Fruit fly (Drosophila melanogaster) whole organism, prepupa: ENCODE measurements around the gene sno.
A peak's percentile ranks its signal among the peaks of the same experiment; 100 is the strongest.

ENCODE experiments used
- CG10631 ChIP-seq: fragments of 200-800 bp; sonication (Bioruptor generic); optimal IDR thresholded peaks from 2 replicates; lab custom pipeline; 2016; ENCODE audit warnings: missing biosample characterization, missing genetic modification characterization
- CG10669 ChIP-seq: fragments of 200-800 bp; sonication (Bioruptor generic); optimal IDR thresholded peaks from 3 replicates; lab custom pipeline; 2018; ENCODE audit warnings: missing biosample characterization, mild to moderate bottlenecking, missing genetic modification characterization, moderate library complexity
- CG11294 ChIP-seq: fragments of 200-800 bp; sonication (Bioruptor generic); IDR thresholded peaks from 2 replicates; pipeline ENCODE4 v1.3.6; 2022; ENCODE audit warnings: missing biosample characterization, missing genetic modification characterization
- CG11762 ChIP-seq: fragments of 200-800 bp; sonication (Bioruptor generic); optimal IDR thresholded peaks from 3 replicates; lab custom pipeline; 2016; ENCODE audit warnings: missing biosample characterization, missing genetic modification characterization; ENCODE audit not compliant: insufficient read depth
- CG11902 ChIP-seq: fragments of 200-800 bp; sonication (Bioruptor generic); optimal IDR thresholded peaks from 3 replicates; lab custom pipeline; 2016; ENCODE audit warnings: missing biosample characterization, missing genetic modification characterization
- CG15336 ChIP-seq: fragments of 200-800 bp; sonication (Bioruptor generic); IDR thresholded peaks from 2 replicates; pipeline ENCODE4 v1.3.6; 2022; ENCODE audit warnings: missing biosample characterization, missing genetic modification characterization
- CG1621 ChIP-seq: fragments of 200-800 bp; sonication (Bioruptor generic); optimal IDR thresholded peaks from 3 replicates; lab custom pipeline; 2018; ENCODE audit warnings: missing biosample characterization, mild to moderate bottlenecking, missing genetic modification characterization
- CG3032 ChIP-seq: fragments of 200-800 bp; optimal IDR thresholded peaks from 2 replicates; lab custom pipeline; 2019; ENCODE audit warnings: missing biosample characterization, mild to moderate bottlenecking, missing genetic modification characterization, moderate library complexity
- CG31627 ChIP-seq: fragments of 200-800 bp; sonication (Bioruptor generic); optimal IDR thresholded peaks from 3 replicates; lab custom pipeline; 2016; ENCODE audit warnings: missing biosample characterization, missing genetic modification characterization
- CG32006 ChIP-seq: fragments of 200-800 bp; sonication (Bioruptor generic); optimal IDR thresholded peaks from 3 replicates; lab custom pipeline; 2017; ENCODE audit warnings: missing biosample characterization, mild to moderate bottlenecking, missing genetic modification characterization
- CG4318 ChIP-seq: fragments of 200-800 bp; sonication (Bioruptor generic); optimal IDR thresholded peaks from 3 replicates; lab custom pipeline; 2017; ENCODE audit warnings: missing biosample characterization, mild to moderate bottlenecking, missing genetic modification characterization
- CG6163 ChIP-seq: fragments of 200-800 bp; sonication (Bioruptor generic); IDR thresholded peaks from 3 replicates; pipeline ENCODE4 v1.3.6; 2022; ENCODE audit warnings: missing biosample characterization, missing genetic modification characterization
- CG6276 ChIP-seq: fragments of 200-800 bp; sonication (Bioruptor generic); optimal IDR thresholded peaks from 2 replicates; lab custom pipeline; 2017; ENCODE audit warnings: missing biosample characterization, mild to moderate bottlenecking, missing genetic modification characterization
- CG6792 ChIP-seq: fragments of 200-800 bp; sonication (Bioruptor generic); optimal IDR thresholded peaks from 3 replicates; lab custom pipeline; 2016; ENCODE audit warnings: missing biosample characterization, missing genetic modification characterization
- CG6808 ChIP-seq: fragments of 200-800 bp; sonication (Bioruptor generic); optimal IDR thresholded peaks from 3 replicates; lab custom pipeline; 2017; ENCODE audit warnings: missing biosample characterization, missing genetic modification characterization, mild to moderate bottlenecking, moderate library complexity, missing genetic modification reagents
- CG6854 ChIP-seq: fragments of 200-800 bp; sonication (Bioruptor generic); optimal IDR thresholded peaks from 2 replicates; lab custom pipeline; 2017; ENCODE audit warnings: missing biosample characterization, mild to moderate bottlenecking, missing genetic modification characterization
- CG7368 ChIP-seq: fragments of 200-800 bp; sonication (Bioruptor generic); optimal IDR thresholded peaks from 3 replicates; lab custom pipeline; 2016; ENCODE audit warnings: missing biosample characterization, missing genetic modification characterization
- CG8119 ChIP-seq: fragments of 200-800 bp; sonication (Bioruptor generic); IDR thresholded peaks from 3 replicates; pipeline ENCODE4 v1.3.6; 2022; ENCODE audit warnings: missing biosample characterization, missing genetic modification characterization
- CG8319 ChIP-seq: fragments of 200-800 bp; sonication (Bioruptor generic); optimal IDR thresholded peaks from 3 replicates; lab custom pipeline; 2016; ENCODE audit warnings: missing biosample characterization, missing genetic modification characterization
- CG8632 ChIP-seq: fragments of 200-800 bp; sonication (Bioruptor generic); optimal IDR thresholded peaks from 3 replicates; lab custom pipeline; 2016; ENCODE audit warnings: missing biosample characterization, missing genetic modification characterization
- CG9139 ChIP-seq: fragments of 200-800 bp; sonication (Bioruptor generic); optimal IDR thresholded peaks from 3 replicates; lab custom pipeline; 2017; ENCODE audit warnings: missing biosample characterization, mild to moderate bottlenecking, missing genetic modification characterization
- Eip75B ChIP-seq: fragments of 200-800 bp; sonication (Bioruptor generic); optimal IDR thresholded peaks from 3 replicates; lab custom pipeline; 2016; ENCODE audit warnings: missing biosample characterization, missing genetic modification characterization
- Eip78C ChIP-seq: fragments of 200-800 bp; sonication (Bioruptor generic); peaks from one replicate; lab custom pipeline; 2016; ENCODE audit warnings: missing biosample characterization, missing genetic modification characterization
- Eip93F ChIP-seq: fragments of 200-800 bp; sonication (Bioruptor generic); optimal IDR thresholded peaks from 2 replicates; lab custom pipeline; 2016; ENCODE audit warnings: missing biosample characterization, mild to moderate bottlenecking, missing genetic modification characterization
- Ets21C ChIP-seq: fragments of 200-800 bp; sonication (Bioruptor generic); optimal IDR thresholded peaks from 3 replicates; lab custom pipeline; 2016; ENCODE audit warnings: missing biosample characterization, missing genetic modification characterization
- Ets96B ChIP-seq: fragments of 200-800 bp; optimal IDR thresholded peaks from 2 replicates; lab custom pipeline; 2019; ENCODE audit warnings: missing biosample characterization, mild to moderate bottlenecking, missing genetic modification characterization, moderate library complexity
- Gug ChIP-seq: fragments of 200-800 bp; sonication (Bioruptor generic); IDR thresholded peaks from 2 replicates; pipeline ENCODE4 v1.3.6; 2022; ENCODE audit warnings: missing biosample characterization, missing genetic modification characterization
- Hr38 ChIP-seq: sonication (Bioruptor generic); optimal IDR thresholded peaks from 2 replicates; lab custom pipeline; 2016; ENCODE audit warnings: missing biosample characterization, missing genetic modification characterization
- Hr39 ChIP-seq: fragments of 200-800 bp; sonication (Bioruptor generic); optimal IDR thresholded peaks from 2 replicates; lab custom pipeline; 2016; ENCODE audit warnings: missing biosample characterization, missing genetic modification characterization
- Lpt ChIP-seq: fragments of 200-800 bp; sonication (Bioruptor generic); optimal IDR thresholded peaks from 3 replicates; lab custom pipeline; 2016; ENCODE audit warnings: missing biosample characterization, missing genetic modification characterization
- Met ChIP-seq: fragments of 200-800 bp; sonication (Bioruptor generic); optimal IDR thresholded peaks from 3 replicates; lab custom pipeline; 2016; ENCODE audit warnings: missing biosample characterization, missing genetic modification characterization
- Smox ChIP-seq: fragments of 200-800 bp; sonication (Bioruptor generic); optimal IDR thresholded peaks from 3 replicates; lab custom pipeline; 2016; ENCODE audit warnings: missing biosample characterization, missing genetic modification characterization
- Sox102F ChIP-seq: fragments of 200-800 bp; sonication (Bioruptor generic); optimal IDR thresholded peaks from 2 replicates; lab custom pipeline; 2016; ENCODE audit warnings: missing biosample characterization, mild to moderate bottlenecking, missing genetic modification characterization
- Sox14 ChIP-seq: fragments of 200-800 bp; sonication (Bioruptor generic); optimal IDR thresholded peaks from 3 replicates; lab custom pipeline; 2016; ENCODE audit warnings: missing biosample characterization, missing genetic modification characterization
- achi ChIP-seq: fragments of 200-800 bp; sonication (Bioruptor generic); optimal IDR thresholded peaks from 3 replicates; lab custom pipeline; 2016; ENCODE audit warnings: missing biosample characterization, missing genetic modification characterization
- acj6 ChIP-seq: fragments of 200-800 bp; sonication (Bioruptor generic); optimal IDR thresholded peaks from 3 replicates; lab custom pipeline; 2016; ENCODE audit warnings: missing biosample characterization, missing genetic modification characterization
- dac ChIP-seq: fragments of 200-800 bp; sonication (Bioruptor generic); optimal IDR thresholded peaks from 2 replicates; lab custom pipeline; 2017; ENCODE audit warnings: missing biosample characterization, mild to moderate bottlenecking, missing genetic modification characterization
- dsx ChIP-seq: fragments of 200-800 bp; optimal IDR thresholded peaks from 3 replicates; lab custom pipeline; 2019; ENCODE audit warnings: missing biosample characterization, mild to moderate bottlenecking, missing genetic modification characterization, moderate library complexity; ENCODE audit not compliant: poor library complexity, severe bottlenecking
- eg ChIP-seq: fragments of 200-800 bp; sonication (Bioruptor generic); IDR thresholded peaks from 3 replicates; pipeline ENCODE4 v1.3.6; 2022; ENCODE audit warnings: missing biosample characterization, missing genetic modification characterization
- esn ChIP-seq: fragments of 200-800 bp; sonication (Bioruptor generic); optimal IDR thresholded peaks from 2 replicates; lab custom pipeline; 2016; ENCODE audit warnings: missing biosample characterization, mild to moderate bottlenecking, missing genetic modification characterization, moderate library complexity
- fd85E ChIP-seq: fragments of 200-800 bp; sonication (Bioruptor generic); optimal IDR thresholded peaks from 3 replicates; lab custom pipeline; 2016; ENCODE audit warnings: missing biosample characterization, missing genetic modification characterization
- lz ChIP-seq: fragments of 200-800 bp; sonication (Bioruptor generic); optimal IDR thresholded peaks from 3 replicates; lab custom pipeline; 2016; ENCODE audit warnings: missing biosample characterization, missing genetic modification characterization
- net ChIP-seq: fragments of 200-800 bp; sonication (Bioruptor generic); optimal IDR thresholded peaks from 3 replicates; lab custom pipeline; 2016; ENCODE audit warnings: missing biosample characterization, missing genetic modification characterization
- pdm3 ChIP-seq: fragments of 200-800 bp; sonication (Bioruptor generic); optimal IDR thresholded peaks from 3 replicates; lab custom pipeline; 2016; ENCODE audit warnings: missing biosample characterization, missing genetic modification characterization
- salr ChIP-seq, 2 experiments: fragments of 200-800 bp; sonication (Bioruptor generic); optimal IDR thresholded peaks; 3 replicates each; lab custom pipeline; 2016 to 2018; ENCODE audit warnings: missing biosample characterization in 2 of 2, missing genetic modification characterization in 2 of 2, mild to moderate bottlenecking in 1 of 2
- spab ChIP-seq: fragments of 200-800 bp; sonication (Bioruptor generic); optimal IDR thresholded peaks from 2 replicates; lab custom pipeline; 2017; ENCODE audit warnings: missing biosample characterization, mild to moderate bottlenecking, missing genetic modification characterization, missing genetic modification reagents
- ss ChIP-seq, 2 experiments: fragments of 200-800 bp; sonication (Bioruptor generic); optimal IDR thresholded peaks; 2 replicates in 1 of 2; 3 replicates in 1 of 2; lab custom pipeline; 2017 to 2018; ENCODE audit warnings: mild to moderate bottlenecking in 2 of 2, missing biosample characterization in 2 of 2, missing genetic modification characterization in 2 of 2, moderate library complexity in 1 of 2
- topi ChIP-seq: fragments of 200-800 bp; sonication (Bioruptor generic); optimal IDR thresholded peaks from 3 replicates; lab custom pipeline; 2016; ENCODE audit warnings: missing biosample characterization, missing genetic modification characterization
- vri ChIP-seq: fragments of 200-800 bp; sonication (Bioruptor generic); optimal IDR thresholded peaks from 3 replicates; lab custom pipeline; 2016; ENCODE audit warnings: missing biosample characterization, mild to moderate bottlenecking, missing genetic modification characterization

sno gene

DNA sequence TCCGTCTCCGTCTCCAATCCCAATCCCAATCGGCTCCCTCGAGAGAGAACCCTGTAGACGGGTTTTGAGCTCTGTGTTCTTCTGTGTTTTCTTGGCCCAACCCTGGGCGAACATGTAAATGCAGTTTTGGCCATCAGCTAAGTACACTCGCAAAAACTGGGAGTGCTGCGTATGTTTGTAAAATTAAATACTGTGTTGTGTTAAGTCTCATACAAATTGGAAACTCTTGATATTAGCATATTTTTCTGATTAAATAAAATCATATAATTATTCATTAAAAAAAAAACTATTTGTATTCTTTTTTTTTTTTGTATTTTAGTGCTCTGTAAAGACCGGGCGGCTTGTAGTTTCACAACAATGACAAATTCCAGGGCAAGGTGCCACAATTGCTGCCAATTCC, 34.3 kb upstream of the sno start (continued):
- TF ChIP-seq pdm3 (GFP tag; lab: Kevin White, UChicago) (peak; percentile 60), CG6792 (GFP tag; lab: Kevin White, UChicago) (peak; percentile 67), CG11762 (peak; percentile 29), topi (GFP tag; lab: Kevin White, UChicago) (peak; percentile 68), CG7368 (GFP tag; lab: Kevin White, UChicago) (peak; percentile 60), CG10669 (GFP tag; lab: Kevin White, UChicago) (peak; percentile 59), CG9139 (GFP tag; lab: Kevin White, UChicago) (peak; percentile 28), spab (GFP tag; lab: Kevin White, UChicago) (peak; percentile 42), CG1621 (tag; lab: Kevin White, UChicago) (peak; percentile 43), eg (GFP tag; lab: Robert Waterston, UW) (peak; percentile 64)

DNA sequence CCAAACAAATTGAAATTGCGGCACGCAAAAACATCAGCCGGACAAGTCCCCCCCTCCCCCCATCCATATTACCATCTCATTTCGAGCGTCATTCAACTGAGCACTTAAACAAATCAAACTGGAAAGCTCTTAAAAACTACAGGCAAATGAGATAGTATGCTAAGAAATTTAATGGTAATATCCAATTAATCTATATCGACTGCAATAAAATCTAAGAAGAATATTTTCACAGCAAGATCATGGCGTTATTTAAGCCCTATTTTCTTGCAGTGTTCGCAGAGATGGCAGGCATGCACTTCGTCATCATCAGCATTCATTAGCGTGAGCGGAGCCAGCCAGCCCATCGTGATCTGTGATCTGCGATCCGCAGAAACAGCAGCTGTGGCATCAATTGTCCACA, 33.0 kb upstream of the sno start:
- peak; percentile 78 for TF ChIP-seq CG7368 (GFP tag; lab: Kevin White, UChicago)
- peak; percentile 70 for TF ChIP-seq Ets21C
- peak; percentile 52 for TF ChIP-seq vri
- TF ChIP-seq CG1621 (tag; lab: Kevin White, UChicago), result peak; percentile 66
- TF ChIP-seq Ets96B (tag; lab: Kevin White, UChicago), result peak; percentile 79
- TF ChIP-seq CG6276, result peak; percentile 37
- peak; percentile 81 for TF ChIP-seq Sox102F (GFP tag; lab: Kevin White, UChicago)
- TF ChIP-seq Lpt (GFP tag; lab: Kevin White, UChicago), result peak; percentile 57
- TF ChIP-seq CG10631 (GFP tag; lab: Kevin White, UChicago), result peak; percentile 83
- TF ChIP-seq achi, result peak; percentile 75
- TF ChIP-seq CG8319 (GFP tag; lab: Kevin White, UChicago), result peak; percentile 42
- TF ChIP-seq CG31627 (GFP tag; lab: Kevin White, UChicago), result peak; percentile 74
- peak; percentile 75; the same call in 2 of the 3 replicates for TF ChIP-seq eg (GFP tag; lab: Robert Waterston, UW)
- TF ChIP-seq dac (GFP tag; lab: Kevin White, UChicago), result peak; percentile 51
- peak; percentile 83 for TF ChIP-seq Eip75B
- no peak for TF ChIP-seq Hr38 (GFP tag; lab: Kevin White, UChicago)
- TF ChIP-seq CG11294, result peak; percentile 25; the same call in 1 of the 2 replicates
- peak; percentile 50 to 74 for TF ChIP-seq ss (GFP tag; optimal IDR thresholded peaks at IDR 0.05; lab: Kevin White, UChicago)
- peak; percentile 77 for TF ChIP-seq CG8119 (GFP tag; lab: Robert Waterston, UW)
- peak; percentile 71 to 72 for TF ChIP-seq salr (GFP tag; optimal IDR thresholded peaks at IDR 0.05; lab: Kevin White, UChicago)
- peak; percentile 75 for TF ChIP-seq Smox (GFP tag; lab: Kevin White, UChicago)
- peak; percentile 76 for TF ChIP-seq CG32006 (GFP tag; lab: Kevin White, UChicago)
- TF ChIP-seq CG11762, result peak; percentile 63
- TF ChIP-seq dsx (GFP tag; lab: Kevin White, UChicago), result peak; percentile 70
- TF ChIP-seq CG11902 (GFP tag; lab: Kevin White, UChicago), result peak; percentile 78
- TF ChIP-seq CG4318 (GFP tag; lab: Kevin White, UChicago), result peak; percentile 68
- peak; percentile 77 for TF ChIP-seq lz (GFP tag; lab: Kevin White, UChicago)
- TF ChIP-seq Hr39 (GFP tag; lab: Kevin White, UChicago), result peak; percentile 77
- peak; percentile 70 for TF ChIP-seq CG6808 (GFP tag; lab: Kevin White, UChicago)
- TF ChIP-seq CG10669 (GFP tag; lab: Kevin White, UChicago), result peak; percentile 80
- peak; percentile 83 for TF ChIP-seq net (GFP tag; lab: Kevin White, UChicago)
- TF ChIP-seq Gug (GFP tag; lab: Robert Waterston, UW), result peak; percentile 59
- no peak for TF ChIP-seq CG6854 (GFP tag; lab: Kevin White, UChicago)
- peak; percentile 82 for TF ChIP-seq Sox14 (GFP tag; lab: Kevin White, UChicago)
- no peak for TF ChIP-seq fd85E (GFP tag; lab: Kevin White, UChicago)
- TF ChIP-seq esn, result peak; percentile 83
- peak; percentile 85 for TF ChIP-seq acj6
- TF ChIP-seq pdm3 (GFP tag; lab: Kevin White, UChicago), result peak; percentile 85
- TF ChIP-seq CG8632 (GFP tag; lab: Kevin White, UChicago), result peak; percentile 77
- TF ChIP-seq Eip93F (GFP tag; lab: Kevin White, UChicago), result no peak
- TF ChIP-seq CG6163 (GFP tag; lab: Robert Waterston, UW), result peak; percentile 88
- TF ChIP-seq Eip78C (GFP tag; lab: Kevin White, UChicago), result peak; percentile 95
- peak; percentile 75 for TF ChIP-seq CG15336 (GFP tag; lab: Robert Waterston, UW)
- TF ChIP-seq Met (GFP tag; lab: Kevin White, UChicago), result peak; percentile 84
- TF ChIP-seq CG3032 (tag; lab: Kevin White, UChicago), result peak; percentile 73
